Worm (Caenorhabditis elegans) whole organism, young adult: ENCODE measurements around the gene such-1.

Experiments used
- B0261.1 ChIP-seq: sonication (generic microtip); optimal IDR thresholded peaks from 2 replicates; lab custom pipeline; 2016; ENCODE audit warnings: mild to moderate bottlenecking, missing genetic modification characterization, moderate library complexity, missing compliant biosample characterization
- F22D6.2 ChIP-seq: sonication (generic microtip); optimal IDR thresholded peaks from 2 replicates; lab custom pipeline; 2016; ENCODE audit warnings: mild to moderate bottlenecking, missing genetic modification characterization, missing compliant biosample characterization
- F23B12.7 ChIP-seq: sonication (generic microtip); optimal IDR thresholded peaks from 2 replicates; lab custom pipeline; 2017; ENCODE audit warnings: missing genetic modification characterization, mild to moderate bottlenecking, missing compliant biosample characterization, antibody characterized with exemption, moderate library complexity; ENCODE audit not compliant: insufficient read depth
- ZK185.1 ChIP-seq: sonication (generic microtip); optimal IDR thresholded peaks from 2 replicates; lab custom pipeline; 2016; ENCODE audit warnings: mild to moderate bottlenecking, missing genetic modification characterization, missing compliant biosample characterization; ENCODE audit not compliant: poor library complexity, severe bottlenecking
- dpl-1 ChIP-seq: fragments of 150-350 bp; optimal IDR thresholded peaks from 2 replicates; lab custom pipeline; 2014; ENCODE audit warnings: missing biosample characterization, missing genetic modification reagents, missing genetic modification characterization
- ekl-4 ChIP-seq: fragments of 200-800 bp; sonication (Bioruptor generic); IDR thresholded peaks from 2 replicates; pipeline ENCODE4 v1.3.6; 2022; ENCODE audit warnings: missing genetic modification reagents, missing genetic modification characterization, missing compliant biosample characterization
- nfya-1 ChIP-seq: sonication (generic microtip); optimal IDR thresholded peaks from 2 replicates; lab custom pipeline; 2017; ENCODE audit warnings: antibody characterized with exemption, missing compliant biosample characterization, missing genetic modification characterization, borderline replicate concordance; ENCODE audit not compliant: insufficient read depth
- pha-4 ChIP-seq: fragments of 150-350 bp; sonication (generic microtip); optimal IDR thresholded peaks from 2 replicates; lab custom pipeline; 2014; ENCODE audit warnings: missing biosample characterization, missing genetic modification reagents, missing genetic modification characterization
- repo-1 ChIP-seq: sonication (generic microtip); optimal IDR thresholded peaks from 2 replicates; lab custom pipeline; 2017; ENCODE audit warnings: mild to moderate bottlenecking, missing genetic modification characterization, missing compliant biosample characterization
- sea-2 ChIP-seq: fragments of 200-800 bp; sonication (Bioruptor generic); IDR thresholded peaks from 2 replicates; pipeline ENCODE4 v1.3.6; 2022; ENCODE audit warnings: missing genetic modification characterization, missing compliant biosample characterization
- snpc-4 ChIP-seq, 5 experiments: fragments of 150-350 bp in 1 of 5; sonication (generic microtip) in 4 of 5; optimal IDR thresholded peaks; 2 replicates each; lab custom pipeline; 2014 to 2018; ENCODE audit warnings: missing genetic modification characterization in 5 of 5, missing biosample characterization in 3 of 5, antibody characterized with exemption in 2 of 5, mild to moderate bottlenecking in 2 of 5, missing compliant biosample characterization in 2 of 5, missing genotype in 2 of 5, moderate library complexity in 2 of 5, missing genetic modification reagents in 1 of 5
- unc-130 ChIP-seq: sonication (generic microtip); optimal IDR thresholded peaks from 2 replicates; lab custom pipeline; 2016; ENCODE audit warnings: missing genetic modification reagents, missing genetic modification characterization, missing compliant biosample characterization
- unc-62 ChIP-seq: fragments of 150-350 bp; optimal IDR thresholded peaks from 2 replicates; lab custom pipeline; 2014; ENCODE audit warnings: missing biosample characterization, missing genetic modification reagents, missing genetic modification characterization

DNA sequence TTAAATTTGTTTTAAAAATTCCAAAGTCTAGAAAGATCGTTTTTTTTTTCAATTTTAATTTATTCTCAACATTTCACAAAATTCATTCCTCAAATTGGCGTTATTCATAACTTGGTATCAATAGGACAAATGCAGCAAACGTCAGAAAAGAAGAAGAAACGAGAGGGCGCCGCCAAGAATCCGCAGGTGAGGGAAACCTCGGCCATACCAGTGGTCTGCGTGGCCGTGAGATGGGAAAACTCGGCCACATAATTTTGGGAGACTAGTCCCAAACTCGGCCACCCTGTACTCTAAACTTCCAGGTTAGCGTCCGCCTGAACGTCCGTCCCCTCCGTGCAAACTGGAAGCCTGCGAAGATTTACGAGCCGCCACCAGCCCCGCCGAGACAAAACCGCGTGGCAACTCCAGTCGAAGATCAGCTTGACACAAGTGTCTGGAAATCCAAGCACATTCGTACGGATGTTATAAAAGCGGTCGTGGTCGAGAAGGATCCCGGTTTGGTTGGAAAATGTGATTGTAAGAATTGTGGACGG is 39.9 kb upstream of the such-1 start, which contains the start of gene Y66D12A.11:
- no peak for TF ChIP-seq ZK185.1 (tag; lab: Kevin White, UChicago)
- TF ChIP-seq F22D6.2, result no peak
- no peak for TF ChIP-seq unc-130 (GFP tag; lab: Kevin White, UChicago)
- TF ChIP-seq sea-2, result no peak
- no peak for TF ChIP-seq snpc-4 (GFP tag; optimal IDR thresholded peaks at IDR 0.05; lab: Kevin White, UChicago)
- TF ChIP-seq snpc-4 (tag; optimal IDR thresholded peaks at IDR 0.05; lab: Kevin White, UChicago), result no peak
- no peak for TF ChIP-seq unc-62 (GFP tag; lab: Kevin White, UChicago)
- no peak for TF ChIP-seq pha-4 (tag; lab: Kevin White, UChicago)
- TF ChIP-seq repo-1 (tag; lab: Kevin White, UChicago), result no peak
- TF ChIP-seq nfya-1 (tag; lab: Kevin White, UChicago), result no peak
- TF ChIP-seq ekl-4, result no peak
- TF ChIP-seq dpl-1 (GFP tag; lab: Kevin White, UChicago), result no peak
- TF ChIP-seq B0261.1, result no peak
- no peak for TF ChIP-seq F23B12.7
